In the genomic region with DNA sequence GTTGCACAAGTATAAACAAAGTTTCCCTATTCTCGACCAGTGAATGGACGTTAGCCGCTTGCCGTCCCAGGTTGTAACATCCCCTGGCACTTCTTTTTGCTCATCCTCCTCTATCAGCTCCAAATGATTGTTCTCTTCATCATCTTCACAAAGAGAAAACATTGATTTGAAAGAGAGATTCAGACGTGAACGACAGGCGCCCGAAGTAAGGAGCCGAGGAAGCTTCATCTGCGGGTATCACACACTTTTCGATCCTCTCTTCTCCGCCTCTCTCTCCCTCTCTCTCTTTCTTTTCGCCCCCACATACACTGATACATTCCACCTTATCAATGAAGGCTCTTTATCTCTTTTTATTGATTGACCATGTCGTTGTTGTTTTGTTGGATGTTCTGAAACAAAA, we compare ENCODE assay signal across 3 worm cellular contexts.
A peak's percentile ranks its signal among the peaks of the same experiment; 100 is the strongest.
TF ChIP-seq lines count a peak whose summit lies in the region.

No protein-coding gene starts in this region.

TF ChIP-seq in whole organism, L1 larva, 84 proteins besides CTCF, POLR2A, EP300 and RAD21 (continued from another document):
- no peak for TF ChIP-seq nhr-11 (tag; optimal IDR thresholded peaks at IDR 0.05; lab: Kevin White, UChicago)
- TF ChIP-seq rnt-1 (tag; optimal IDR thresholded peaks at IDR 0.05; lab: Kevin White, UChicago): peak; percentile 53

TF ChIP-seq in whole organism, L4 larva, 104 proteins besides CTCF, POLR2A, EP300 and RAD21 (continued from another document):
- TF ChIP-seq nhr-25 (tag; optimal IDR thresholded peaks at IDR 0.05; lab: Kevin White, UChicago; ENCODE audit: borderline replicate concordance, insufficient read depth) (no peak), F10B5.3 (tag; optimal IDR thresholded peaks at IDR 0.05; lab: Kevin White, UChicago) (no peak), nhr-76 (tag; optimal IDR thresholded peaks at IDR 0.05; lab: Kevin White, UChicago) (no peak), snpc-1.2 (GFP tag; IDR thresholded peaks at IDR 0.05; lab: Robert Waterston, UW) (no peak), hlh-11 (tag; optimal IDR thresholded peaks at IDR 0.05; lab: Kevin White, UChicago) (peak; percentile 31), attf-4 (tag; optimal IDR thresholded peaks at IDR 0.05; lab: Kevin White, UChicago) (no peak), nhr-111 (GFP tag; optimal IDR thresholded peaks at IDR 0.05; lab: Kevin White, UChicago) (no peak), zag-1 (tag; optimal IDR thresholded peaks at IDR 0.05; lab: Kevin White, UChicago) (no peak), dpl-1 (GFP tag; optimal IDR thresholded peaks at IDR 0.05; lab: Kevin White, UChicago) (no peak), F37D6.2 (tag; optimal IDR thresholded peaks at IDR 0.05; lab: Kevin White, UChicago) (no peak)

TF ChIP-seq in whole organism, mixed stage, embryonic, 35 proteins besides CTCF, POLR2A, EP300 and RAD21 (continued from another document):
- TF ChIP-seq ceh-83 (GFP tag; optimal IDR thresholded peaks at IDR 0.05; lab: Kevin White, UChicago): no peak
- TF ChIP-seq blmp-1 (tag; optimal IDR thresholded peaks at IDR 0.05; lab: Kevin White, UChicago): no peak
- no peak for TF ChIP-seq mep-1 (tag; optimal IDR thresholded peaks at IDR 0.05; lab: Kevin White, UChicago)
- TF ChIP-seq nhr-2 (tag; optimal IDR thresholded peaks at IDR 0.05; lab: Kevin White, UChicago): no peak
TF ChIP-seq in whole organism, mixed stage, embryonic: peak in this region for 3.
